Worm (Caenorhabditis elegans) whole organism, early embryonic: ENCODE measurements around the gene F09E10.7.

Source experiments
- B0310.2 ChIP-seq: sonication (generic microtip); optimal IDR thresholded peaks from 2 replicates; lab custom pipeline; 2016; ENCODE audit warnings: mild to moderate bottlenecking, missing genetic modification characterization, missing compliant biosample characterization
- ceh-13 ChIP-seq: fragments of 200-800 bp; sonication (Bioruptor generic); optimal IDR thresholded peaks from 2 replicates; lab custom pipeline; 2018; ENCODE audit warnings: mild to moderate bottlenecking, missing genetic modification characterization, missing compliant biosample characterization

DNA sequence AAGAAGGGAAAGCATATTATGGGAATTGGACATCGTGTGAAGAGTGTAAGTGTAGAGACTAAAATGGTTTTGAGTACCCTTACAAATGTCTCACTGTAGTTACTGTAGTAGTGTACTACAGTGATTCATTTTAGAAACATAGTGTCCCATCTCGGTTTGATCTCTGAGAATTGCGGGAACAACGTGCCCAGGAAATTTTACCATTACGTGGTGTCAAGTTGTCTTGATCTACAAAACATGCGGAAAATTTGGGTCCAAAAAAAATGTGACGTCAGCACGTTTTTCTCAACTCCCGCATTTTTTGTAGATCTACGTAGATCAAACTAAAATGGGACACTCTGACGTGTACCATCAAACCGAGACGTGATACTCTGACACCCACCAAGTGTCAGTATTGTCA, 18.4 kb downstream of the F09E10.7 start:
- TF ChIP-seq B0310.2 (tag; lab: Kevin White, UChicago) (no peak), ceh-13 (GFP tag; lab: Kevin White, UChicago) (no peak)
